Worm (Caenorhabditis elegans) whole organism, young adult: ENCODE data around the gene F39E9.14.

Experiments used
- madf-3 ChIP-seq: fragments of 200-800 bp; sonication (Bioruptor generic); IDR thresholded peaks from 2 replicates; pipeline ENCODE4 v1.3.6; 2022; ENCODE audit warnings: missing genetic modification reagents, missing genetic modification characterization, missing compliant biosample characterization
- mcd-1 ChIP-seq: fragments of 200-800 bp; sonication (Bioruptor generic); IDR thresholded peaks from 2 replicates; pipeline ENCODE4 v1.3.6; 2022; ENCODE audit warnings: missing genetic modification reagents, missing genetic modification characterization, missing compliant biosample characterization
- sdz-38 ChIP-seq: sonication (generic microtip); optimal IDR thresholded peaks from 2 replicates; lab custom pipeline; 2016; ENCODE audit warnings: missing genotype, missing genetic modification characterization, missing compliant biosample characterization

DNA sequence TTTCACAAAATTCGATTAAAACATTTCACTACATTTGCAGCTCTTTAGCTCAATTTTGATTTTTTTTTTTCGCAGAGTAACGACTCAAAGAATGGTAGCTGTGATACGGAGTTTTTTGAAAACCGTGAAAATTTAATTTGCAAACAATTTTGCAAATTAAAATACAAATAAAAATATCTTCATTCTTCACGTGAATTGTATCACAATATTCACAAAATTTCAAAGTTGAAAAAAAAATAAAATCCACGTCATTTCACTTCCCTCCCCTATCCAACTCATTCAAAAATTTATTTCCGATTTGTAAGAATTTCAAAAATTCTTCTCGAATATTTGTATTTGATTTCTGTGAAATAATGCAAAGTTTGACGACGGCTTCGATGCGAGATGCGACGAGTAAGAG is 11.8 kb downstream of the F39E9.14 start, which contains the start of gene wht-4:
- TF ChIP-seq mcd-1 (no peak), madf-3 (GFP tag; lab: Robert Waterston, UW) (no peak), sdz-38 (no peak)
